Fruit fly (Drosophila melanogaster) whole organism, pupa: ENCODE results near the gene RpS21.

Experiments used
- CG10348 ChIP-seq: fragments of 200-800 bp; sonication (Bioruptor generic); IDR thresholded peaks from 2 replicates; pipeline ENCODE4 v1.3.6; 2022; ENCODE audit warnings: missing biosample characterization, missing genetic modification characterization
- CG12605 ChIP-seq: fragments of 200-800 bp; sonication (Bioruptor generic); IDR thresholded peaks from 2 replicates; pipeline ENCODE4 v1.3.6; 2022; ENCODE audit warnings: missing biosample characterization, missing genetic modification characterization
- CG13204 ChIP-seq: fragments of 200-800 bp; sonication (Bioruptor generic); optimal IDR thresholded peaks from 2 replicates; lab custom pipeline; 2018; ENCODE audit warnings: missing biosample characterization, mild to moderate bottlenecking, missing genetic modification characterization, moderate library complexity
- CG14655 ChIP-seq: fragments of 200-800 bp; sonication (Bioruptor generic); optimal IDR thresholded peaks from 3 replicates; lab custom pipeline; 2017; ENCODE audit warnings: mild to moderate bottlenecking, missing biosample characterization, missing genetic modification reagents, missing genetic modification characterization
- CG15710 ChIP-seq: fragments of 200-800 bp; sonication (Bioruptor generic); optimal IDR thresholded peaks from 2 replicates; lab custom pipeline; 2018; ENCODE audit warnings: missing biosample characterization, mild to moderate bottlenecking, missing genetic modification characterization, moderate library complexity
- CG17806 ChIP-seq: fragments of 200-800 bp; sonication (Bioruptor generic); optimal IDR thresholded peaks from 2 replicates; lab custom pipeline; 2018; ENCODE audit warnings: missing biosample characterization, mild to moderate bottlenecking, missing genetic modification characterization, moderate library complexity
- CG32121 ChIP-seq: fragments of 200-800 bp; sonication (Bioruptor generic); IDR thresholded peaks from 2 replicates; pipeline ENCODE4 v1.3.6; 2022; ENCODE audit warnings: missing biosample characterization, missing genetic modification characterization
- CG34367 ChIP-seq: fragments of 200-800 bp; sonication (Bioruptor generic); optimal IDR thresholded peaks from 2 replicates; lab custom pipeline; 2018; ENCODE audit warnings: missing biosample characterization, mild to moderate bottlenecking, missing genetic modification characterization
- CG4496 ChIP-seq: fragments of 200-800 bp; sonication (Bioruptor generic); IDR thresholded peaks from 3 replicates; pipeline ENCODE4 v1.3.6; 2022; ENCODE audit warnings: missing biosample characterization, missing genetic modification characterization
- CG8159 ChIP-seq: fragments of 200-800 bp; sonication (Bioruptor generic); optimal IDR thresholded peaks from 3 replicates; lab custom pipeline; 2018; ENCODE audit warnings: missing biosample characterization, mild to moderate bottlenecking, missing genetic modification characterization, moderate library complexity
- CG8301 ChIP-seq: fragments of 200-800 bp; sonication (Bioruptor generic); optimal IDR thresholded peaks from 2 replicates; lab custom pipeline; 2018; ENCODE audit warnings: missing biosample characterization, mild to moderate bottlenecking, missing genetic modification characterization
- CG9948 ChIP-seq: fragments of 200-800 bp; sonication (Bioruptor generic); optimal IDR thresholded peaks from 2 replicates; lab custom pipeline; 2018; ENCODE audit warnings: missing biosample characterization, mild to moderate bottlenecking, missing genetic modification characterization, moderate library complexity
- D1 ChIP-seq: fragments of 200-800 bp; sonication (Bioruptor generic); optimal IDR thresholded peaks from 2 replicates; lab custom pipeline; 2018; ENCODE audit warnings: missing biosample characterization, mild to moderate bottlenecking, missing genetic modification characterization, moderate library complexity
- EcR ChIP-seq: fragments of 200-800 bp; sonication (Bioruptor generic); optimal IDR thresholded peaks from 3 replicates; lab custom pipeline; 2019; ENCODE audit warnings: missing biosample characterization, missing genetic modification characterization, mild to moderate bottlenecking, moderate library complexity, missing genetic modification reagents
- Ets98B ChIP-seq: fragments of 200-800 bp; sonication (Bioruptor generic); IDR thresholded peaks from 2 replicates; pipeline ENCODE4 v1.3.6; 2022; ENCODE audit warnings: missing biosample characterization, missing genetic modification characterization
- Pif1A ChIP-seq: fragments of 200-800 bp; sonication (Bioruptor generic); optimal IDR thresholded peaks from 3 replicates; lab custom pipeline; 2016; ENCODE audit warnings: missing biosample characterization, missing genetic modification characterization
- Pif1B ChIP-seq: fragments of 200-800 bp; sonication (Bioruptor generic); optimal IDR thresholded peaks from 3 replicates; lab custom pipeline; 2016; ENCODE audit warnings: missing biosample characterization, missing genetic modification characterization
- Snoo ChIP-seq: fragments of 200-800 bp; sonication (Bioruptor generic); optimal IDR thresholded peaks from 3 replicates; lab custom pipeline; 2017; ENCODE audit warnings: missing biosample characterization, mild to moderate bottlenecking, missing genetic modification characterization, inconsistent platforms
- fd96Ca ChIP-seq: fragments of 200-800 bp; sonication (Bioruptor generic); IDR thresholded peaks from 3 replicates; pipeline ENCODE4 v1.3.6; 2022; ENCODE audit warnings: missing biosample characterization, missing genetic modification characterization
- gl ChIP-seq: fragments of 200-800 bp; sonication (Bioruptor generic); optimal IDR thresholded peaks from 2 replicates; lab custom pipeline; 2018; ENCODE audit warnings: missing biosample characterization, mild to moderate bottlenecking, missing genetic modification characterization
- rn ChIP-seq: fragments of 200-800 bp; sonication (Bioruptor generic); IDR thresholded peaks from 2 replicates; pipeline ENCODE4 v1.3.6; 2022; ENCODE audit warnings: missing biosample characterization, missing genetic modification characterization

RpS21 gene

DNA sequence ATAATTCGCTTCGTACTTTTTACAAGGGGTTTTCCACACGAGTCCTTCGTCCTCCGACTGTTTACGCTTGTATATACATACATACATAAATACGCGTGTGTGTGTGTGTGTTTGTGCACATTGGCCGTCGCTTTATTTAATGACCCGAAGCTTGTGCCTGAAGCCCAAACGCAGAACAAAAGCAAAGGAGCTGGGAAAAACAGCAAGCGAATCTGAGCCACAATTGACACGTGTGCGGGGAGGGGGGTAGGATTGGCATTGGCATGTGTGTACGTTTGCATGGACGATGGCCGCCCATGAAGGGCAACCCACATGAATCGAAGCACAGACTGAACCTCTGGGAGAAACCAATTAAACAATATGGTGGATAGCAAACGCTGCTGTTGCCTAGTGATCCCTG is 38.5 kb downstream of the RpS21 start:
- TF ChIP-seq CG12605 (GFP tag; lab: Robert Waterston, UW) (no peak), Pif1A (no peak), CG13204 (GFP tag; lab: Kevin White, UChicago) (no peak), Ets98B (no peak), D1 (tag; lab: Kevin White, UChicago) (no peak), rn (GFP tag; lab: Robert Waterston, UW) (no peak)

DNA sequence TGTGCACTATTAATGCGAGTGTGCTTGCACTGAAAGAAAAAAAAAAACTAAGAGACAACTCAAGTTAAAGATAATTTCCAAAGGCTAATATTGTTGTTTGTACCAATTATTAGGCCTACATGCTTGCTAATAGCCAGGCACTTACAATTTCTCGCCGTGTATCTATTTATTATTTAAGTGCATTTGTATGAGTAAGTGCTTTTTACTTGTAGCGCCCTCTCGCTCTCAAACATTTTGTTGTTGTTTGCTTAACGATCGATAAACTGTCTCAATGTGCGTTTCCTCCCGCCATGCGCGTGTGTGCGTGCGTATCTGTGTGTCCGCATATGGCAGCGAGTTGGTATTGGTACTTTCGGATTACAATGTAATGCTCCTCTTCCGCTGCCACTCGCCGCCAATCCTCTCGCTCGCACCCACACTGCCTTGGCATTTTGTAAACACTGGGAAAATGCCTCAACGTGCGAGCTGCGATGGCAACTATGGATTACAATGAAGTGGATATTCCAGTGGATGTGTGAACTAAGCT is 41.2 kb downstream of the RpS21 start:
- TF ChIP-seq Pif1B (GFP tag; lab: Kevin White, UChicago) (peak; percentile 59), gl (no peak), rn (GFP tag; lab: Robert Waterston, UW) (peak; percentile 71), CG9948 (tag; lab: Kevin White, UChicago) (peak; percentile 60), fd96Ca (GFP tag; lab: Robert Waterston, UW) (peak; percentile 85), EcR (GFP tag; lab: Kevin White, UChicago) (no peak), Pif1A (peak; percentile 79), CG10348 (GFP tag; lab: Robert Waterston, UW) (0 out of 2 replicates have a peak, but pooled peaks have one; percentile 33), CG8301 (peak; percentile 62), CG34367 (tag; lab: Kevin White, UChicago) (peak; percentile 12), CG32121 (GFP tag; lab: Robert Waterston, UW) (peak; percentile 84), CG15710 (tag; lab: Kevin White, UChicago) (peak; percentile 37), CG14655 (GFP tag; lab: Kevin White, UChicago) (peak; percentile 74), CG4496 (GFP tag; lab: Robert Waterston, UW) (peak; percentile 90), Snoo (tag; lab: Kevin White, UChicago) (peak; percentile 8), Ets98B (peak; percentile 91), CG17806 (tag; lab: Kevin White, UChicago) (peak; percentile 56), CG12605 (GFP tag; lab: Robert Waterston, UW) (peak; percentile 70; the same call in 1 of the 2 replicates), CG8159 (peak; percentile 54), D1 (tag; lab: Kevin White, UChicago) (peak; percentile 37), CG13204 (GFP tag; lab: Kevin White, UChicago) (no peak)

- no peak for TF ChIP-seq Snoo (tag; lab: Kevin White, UChicago)
- TF ChIP-seq CG8301: no peak
- TF ChIP-seq CG34367 (tag; lab: Kevin White, UChicago): no peak
- TF ChIP-seq CG8159: no peak
- TF ChIP-seq CG9948 (tag; lab: Kevin White, UChicago): no peak
- TF ChIP-seq rn (GFP tag; lab: Robert Waterston, UW): no peak
- TF ChIP-seq CG4496 (GFP tag; lab: Robert Waterston, UW): no peak
- TF ChIP-seq D1 (tag; lab: Kevin White, UChicago): no peak
- no peak for TF ChIP-seq CG15710 (tag; lab: Kevin White, UChicago)
- no peak for TF ChIP-seq CG14655 (GFP tag; lab: Kevin White, UChicago)
- no peak for TF ChIP-seq CG32121 (GFP tag; lab: Robert Waterston, UW)
- TF ChIP-seq Ets98B: no peak
- no peak for TF ChIP-seq CG10348 (GFP tag; lab: Robert Waterston, UW)
- no peak for TF ChIP-seq gl
- TF ChIP-seq EcR (GFP tag; lab: Kevin White, UChicago): no peak
- TF ChIP-seq CG12605 (GFP tag; lab: Robert Waterston, UW): no peak
- TF ChIP-seq CG13204 (GFP tag; lab: Kevin White, UChicago): no peak
Measured at dm6 chr2L:2897710-2898109, 41.8 kb downstream of the RpS21 start.

DNA sequence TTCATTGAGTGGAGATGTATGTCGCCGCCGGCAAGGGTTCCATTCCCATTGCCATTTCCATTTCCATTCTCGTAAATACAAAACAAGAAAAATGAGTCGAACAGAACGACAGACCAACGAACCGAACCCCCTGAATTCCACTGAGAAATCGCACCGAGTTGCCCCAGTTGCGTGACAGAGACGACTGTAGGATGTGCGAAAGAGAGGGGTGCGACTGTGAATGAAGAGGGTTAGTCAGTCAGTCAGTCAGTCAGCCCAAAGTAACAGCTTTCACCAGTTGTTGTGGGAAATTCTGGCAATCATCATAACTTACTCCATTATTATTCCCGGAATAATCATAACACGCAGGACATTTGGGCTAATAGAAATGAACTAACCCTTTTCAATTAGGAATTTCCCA is 42.4 kb downstream of the RpS21 start:
- TF ChIP-seq CG17806 (tag; lab: Kevin White, UChicago) (no peak), CG9948 (tag; lab: Kevin White, UChicago) (no peak), CG34367 (tag; lab: Kevin White, UChicago) (no peak), CG15710 (tag; lab: Kevin White, UChicago) (no peak), EcR (GFP tag; lab: Kevin White, UChicago) (peak; percentile 13)

dm6 chr2L:2900392-2901028 is 44.6 kb downstream of the RpS21 start:
- peak; percentile 4 for TF ChIP-seq CG14655 (GFP tag; lab: Kevin White, UChicago)
- peak; percentile 75 for TF ChIP-seq EcR (GFP tag; lab: Kevin White, UChicago)
- TF ChIP-seq fd96Ca (GFP tag; lab: Robert Waterston, UW): no peak

DNA sequence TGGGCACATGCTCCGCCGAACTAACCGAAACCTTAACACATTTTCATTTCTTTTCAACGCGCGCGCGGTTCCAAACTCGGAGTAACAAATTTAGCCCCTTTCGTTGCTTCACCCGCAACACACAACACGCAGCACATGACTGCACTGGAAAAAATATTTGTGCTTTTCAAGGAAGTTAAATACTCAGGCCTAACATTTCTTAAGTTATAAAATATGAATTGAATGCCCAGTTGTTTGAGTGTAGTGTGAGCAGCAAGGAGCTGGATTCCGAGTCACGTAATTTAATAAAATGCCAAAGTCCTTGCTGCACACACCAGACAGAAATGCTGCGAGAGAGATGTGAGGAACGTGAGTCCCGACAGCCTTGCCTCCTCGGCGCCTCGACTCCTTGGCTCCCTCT is 45.6 kb downstream of the RpS21 start:
- no peak for TF ChIP-seq EcR (GFP tag; lab: Kevin White, UChicago)
- no peak for TF ChIP-seq CG17806 (tag; lab: Kevin White, UChicago)
- TF ChIP-seq Pif1A: no peak
- no peak for TF ChIP-seq Snoo (tag; lab: Kevin White, UChicago)
